Fruit fly (Drosophila melanogaster): ENCODE results near the gene dpr16.
A peak's percentile ranks its signal among the peaks of the same experiment; 100 is the strongest.

Gene dpr16

dm6 chr3R:5106917-5107316, 43.8 kb upstream of the dpr16 start (continued):
- TF ChIP-seq CG12391 (tag; optimal IDR thresholded peaks at IDR 0.05) (no peak), hbn (GFP tag; IDR thresholded peaks at IDR 0.05; ENCODE audit: partially characterized antibody) (no peak), Doc2 (GFP tag; IDR thresholded peaks at IDR 0.05) (no peak), Neu2 (GFP tag; optimal IDR thresholded peaks at IDR 0.05; ENCODE audit: borderline replicate concordance) (no peak), pfk (GFP tag; optimal IDR thresholded peaks at IDR 0.05) (no peak), nerfin-1 (tag; optimal IDR thresholded peaks at IDR 0.05) (peak; percentile 9), CG18011 (GFP tag; optimal IDR thresholded peaks at IDR 0.05) (no peak), mam (GFP tag; optimal IDR thresholded peaks at IDR 0.05) (no peak), CG11085 (GFP tag; IDR thresholded peaks at IDR 0.05) (no peak), h (optimal IDR thresholded peaks at IDR 0.05) (no peak), CG11695 (GFP tag; IDR thresholded peaks at IDR 0.05) (no peak), Deaf1 (tag; optimal IDR thresholded peaks at IDR 0.05) (no peak), BEAF-32 (GFP tag; optimal IDR thresholded peaks at IDR 0.05) (no peak), Hand (GFP tag; optimal IDR thresholded peaks at IDR 0.05) (no peak), CG6765 (GFP tag; optimal IDR thresholded peaks at IDR 0.05) (peak; percentile 8), gt (GFP tag; IDR thresholded peaks at IDR 0.05) (no peak), CG1024 (GFP tag; IDR thresholded peaks at IDR 0.05) (no peak), Sox102F (GFP tag; optimal IDR thresholded peaks at IDR 0.05) (no peak), Eip74EF (GFP tag; optimal IDR thresholded peaks at IDR 0.05) (no peak), CG2120 (GFP tag; optimal IDR thresholded peaks at IDR 0.05) (no peak), CG1529 (GFP tag; optimal IDR thresholded peaks at IDR 0.05) (no peak), CG15011 (GFP tag; optimal IDR thresholded peaks at IDR 0.05) (no peak), CG13287 (GFP tag; IDR thresholded peaks at IDR 0.05; ENCODE audit: partially characterized antibody) (no peak), gsb (GFP tag; IDR thresholded peaks at IDR 0.05) (no peak), jing (GFP tag; optimal IDR thresholded peaks at IDR 0.05) (no peak), CG8359 (GFP tag; optimal IDR thresholded peaks at IDR 0.05; ENCODE audit: borderline replicate concordance) (no peak), Scr (GFP tag; IDR thresholded peaks at IDR 0.05; ENCODE audit: partially characterized antibody) (no peak), caup (GFP tag; optimal IDR thresholded peaks at IDR 0.05; ENCODE audit: severe bottlenecking) (peak; percentile 68), ase (GFP tag; IDR thresholded peaks at IDR 0.05) (no peak), inv (GFP tag; IDR thresholded peaks at IDR 0.05; ENCODE audit: partially characterized antibody) (no peak), CG17186 (GFP tag; optimal IDR thresholded peaks at IDR 0.05) (no peak), Ssrp (tag; optimal IDR thresholded peaks at IDR 0.05) (no peak), Asciz (GFP tag; optimal IDR thresholded peaks at IDR 0.05) (no peak), Hr39 (optimal IDR thresholded peaks at IDR 0.05) (no peak), Atf-2 (GFP tag; optimal IDR thresholded peaks at IDR 0.05) (no peak), exex (tag; optimal IDR thresholded peaks at IDR 0.05) (no peak), CrebB (tag; optimal IDR thresholded peaks at IDR 0.05) (peak; percentile 11), ash1 (GFP tag; optimal IDR thresholded peaks at IDR 0.05) (no peak), HLHmδ (GFP tag; optimal IDR thresholded peaks at IDR 0.05) (no peak), jigr1 (GFP tag; IDR thresholded peaks at IDR 0.05) (no peak), CG17612 (GFP tag; IDR thresholded peaks at IDR 0.05) (no peak), CG7963 (GFP tag; IDR thresholded peaks at IDR 0.05; ENCODE audit: partially characterized antibody) (no peak), CG4328 (GFP tag; optimal IDR thresholded peaks at IDR 0.05) (no peak), vfl (GFP tag; optimal IDR thresholded peaks at IDR 0.05) (no peak), CG14710 (tag; optimal IDR thresholded peaks at IDR 0.05) (no peak), CG4424 (GFP tag; optimal IDR thresholded peaks at IDR 0.05) (no peak), slp2 (GFP tag; optimal IDR thresholded peaks at IDR 0.05) (no peak), unc-4 (GFP tag; IDR thresholded peaks at IDR 0.05; ENCODE audit: partially characterized antibody) (no peak), kah (GFP tag; optimal IDR thresholded peaks at IDR 0.05) (no peak), CG9876 (GFP tag; optimal IDR thresholded peaks at IDR 0.05) (no peak), mld (GFP tag; IDR thresholded peaks at IDR 0.05; ENCODE audit: partially characterized antibody) (no peak)

Measured in whole organism, embryonic.